Worm (Caenorhabditis elegans) whole organism, late embryonic: ENCODE data around the gene K10C2.14.

Experiments used
- ama-1 ChIP-seq: fragments of 150-350 bp; optimal IDR thresholded peaks from 2 replicates; lab custom pipeline; 2014
- ceh-22 ChIP-seq: sonication (generic microtip); optimal IDR thresholded peaks from 2 replicates; lab custom pipeline; 2017; ENCODE audit warnings: missing biosample characterization, missing genetic modification characterization
- elt-4 ChIP-seq: sonication (generic microtip); optimal IDR thresholded peaks from 2 replicates; lab custom pipeline; 2016; ENCODE audit warnings: missing genetic modification characterization, missing compliant biosample characterization
- ets-4 ChIP-seq: sonication (generic microtip); optimal IDR thresholded peaks from 2 replicates; lab custom pipeline; 2016; ENCODE audit warnings: missing genetic modification characterization, missing compliant biosample characterization
- nhr-11 ChIP-seq: fragments of 150-350 bp; optimal IDR thresholded peaks from 2 replicates; lab custom pipeline; 2014; ENCODE audit warnings: missing biosample characterization, missing genetic modification characterization

- TF ChIP-seq nhr-11 (tag; lab: Kevin White, UChicago), result no peak
- no peak for TF ChIP-seq ceh-22 (tag; lab: Kevin White, UChicago)
- no peak for TF ChIP-seq elt-4 (tag; lab: Kevin White, UChicago)
- TF ChIP-seq ama-1 (lab: Kevin White, UChicago), result no peak
- no peak for TF ChIP-seq ets-4 (tag; lab: Kevin White, UChicago)
Observed at ce11 chrX:6399450-6399849, 40.9 kb downstream of the K10C2.14 start.
